Worm (Caenorhabditis elegans) whole organism, late embryonic: ENCODE results near the gene C56E6.2.

Source experiments
- C08G9.2 ChIP-seq: sonication (generic microtip); optimal IDR thresholded peaks from 2 replicates; lab custom pipeline; 2016; ENCODE audit warnings: mild to moderate bottlenecking, missing genetic modification characterization, moderate library complexity, missing compliant biosample characterization
- C38D4.7 ChIP-seq: fragments of 200-800 bp; sonication (Bioruptor generic); optimal IDR thresholded peaks from 2 replicates; lab custom pipeline; 2018; ENCODE audit warnings: mild to moderate bottlenecking, missing genetic modification characterization, moderate library complexity, missing compliant biosample characterization
- F13H6.1 ChIP-seq: sonication (generic microtip); optimal IDR thresholded peaks from 2 replicates; lab custom pipeline; 2016; ENCODE audit warnings: missing genetic modification characterization, missing compliant biosample characterization
- T23F11.4 ChIP-seq: fragments of 200-800 bp; sonication (Bioruptor generic); optimal IDR thresholded peaks from 2 replicates; lab custom pipeline; 2018; ENCODE audit warnings: mild to moderate bottlenecking, missing genetic modification characterization, missing compliant biosample characterization
- ceh-19 ChIP-seq: fragments of 200-800 bp; sonication (Bioruptor generic); optimal IDR thresholded peaks from 2 replicates; lab custom pipeline; 2018; ENCODE audit warnings: mild to moderate bottlenecking, missing genetic modification characterization, missing compliant biosample characterization
- ceh-24 ChIP-seq: sonication (generic microtip); optimal IDR thresholded peaks from 2 replicates; lab custom pipeline; 2016; ENCODE audit warnings: mild to moderate bottlenecking, missing genetic modification characterization, missing compliant biosample characterization
- ceh-30 ChIP-seq: fragments of 150-350 bp; optimal IDR thresholded peaks from 2 replicates; lab custom pipeline; 2014; ENCODE audit warnings: missing biosample characterization, missing genetic modification characterization
- ceh-31 ChIP-seq: sonication (generic microtip); optimal IDR thresholded peaks from 2 replicates; lab custom pipeline; 2016; ENCODE audit warnings: missing genetic modification characterization, missing compliant biosample characterization
- ceh-45 ChIP-seq: fragments of 200-800 bp; sonication (Bioruptor generic); IDR thresholded peaks from 2 replicates; pipeline ENCODE4 v1.3.6; 2022; ENCODE audit warnings: missing genetic modification reagents, missing genetic modification characterization, missing compliant biosample characterization
- ceh-48 ChIP-seq: sonication (generic microtip); optimal IDR thresholded peaks from 2 replicates; lab custom pipeline; 2016; ENCODE audit warnings: missing genetic modification characterization, inconsistent platforms, missing compliant biosample characterization
- ceh-6 ChIP-seq: fragments of 200-800 bp; sonication (Bioruptor generic); optimal IDR thresholded peaks from 2 replicates; lab custom pipeline; 2018; ENCODE audit warnings: mild to moderate bottlenecking, missing genetic modification characterization, missing compliant biosample characterization
- dmd-4 ChIP-seq: sonication (generic microtip); optimal IDR thresholded peaks from 2 replicates; lab custom pipeline; 2016; ENCODE audit warnings: borderline replicate concordance, missing genetic modification characterization, missing compliant biosample characterization
- elt-2 ChIP-seq: sonication (generic microtip); optimal IDR thresholded peaks from 2 replicates; lab custom pipeline; 2016; ENCODE audit warnings: missing genetic modification reagents, missing genetic modification characterization, missing compliant biosample characterization
- ets-4 ChIP-seq: sonication (generic microtip); optimal IDR thresholded peaks from 2 replicates; lab custom pipeline; 2016; ENCODE audit warnings: missing genetic modification characterization, missing compliant biosample characterization
- eyg-1 ChIP-seq: sonication (generic microtip); optimal IDR thresholded peaks from 2 replicates; lab custom pipeline; 2016; ENCODE audit warnings: missing genotype, missing genetic modification characterization, missing compliant biosample characterization
- fax-1 ChIP-seq: sonication (generic microtip); optimal IDR thresholded peaks from 2 replicates; lab custom pipeline; 2016; ENCODE audit warnings: missing genotype, missing genetic modification characterization, missing compliant biosample characterization
- fkh-6 ChIP-seq: sonication (generic microtip); optimal IDR thresholded peaks from 2 replicates; lab custom pipeline; 2016; ENCODE audit warnings: missing genetic modification characterization, missing compliant biosample characterization
- gmeb-2 ChIP-seq: sonication (generic microtip); optimal IDR thresholded peaks from 2 replicates; lab custom pipeline; 2016; ENCODE audit warnings: missing genetic modification characterization, inconsistent platforms, missing compliant biosample characterization
- hlh-13 ChIP-seq: fragments of 200-800 bp; sonication (Bioruptor generic); optimal IDR thresholded peaks from 2 replicates; lab custom pipeline; 2018; ENCODE audit warnings: mild to moderate bottlenecking, missing genetic modification characterization, missing compliant biosample characterization
- hlh-30 ChIP-seq: sonication (generic microtip); optimal IDR thresholded peaks from 2 replicates; lab custom pipeline; 2017; ENCODE audit warnings: antibody characterized with exemption, missing genetic modification characterization, missing compliant biosample characterization; ENCODE audit not compliant: insufficient read depth
- hlh-6 ChIP-seq: sonication (generic microtip); optimal IDR thresholded peaks from 2 replicates; lab custom pipeline; 2016; ENCODE audit warnings: missing genotype, missing genetic modification characterization, missing compliant biosample characterization
- hlh-8 ChIP-seq: sonication (generic microtip); optimal IDR thresholded peaks from 2 replicates; lab custom pipeline; 2016; ENCODE audit warnings: missing genotype, missing genetic modification characterization, missing compliant biosample characterization
- mec-3 ChIP-seq: sonication (generic microtip); optimal IDR thresholded peaks from 2 replicates; lab custom pipeline; 2016; ENCODE audit warnings: borderline replicate concordance, missing genetic modification characterization, missing compliant biosample characterization
- odd-2 ChIP-seq: sonication (generic microtip); optimal IDR thresholded peaks from 2 replicates; lab custom pipeline; 2017; ENCODE audit warnings: antibody characterized with exemption, mild to moderate bottlenecking, missing genetic modification characterization, missing compliant biosample characterization
- pag-3 ChIP-seq: sonication (generic microtip); optimal IDR thresholded peaks from 2 replicates; lab custom pipeline; 2016; ENCODE audit warnings: missing compliant biosample characterization, missing genetic modification characterization, borderline replicate concordance
- pat-9 ChIP-seq: fragments of 200-800 bp; sonication (Bioruptor generic); optimal IDR thresholded peaks from 2 replicates; lab custom pipeline; 2018; ENCODE audit warnings: mild to moderate bottlenecking, missing genetic modification characterization, moderate library complexity, missing compliant biosample characterization
- pha-4 ChIP-seq: fragments of 150-350 bp; optimal IDR thresholded peaks from 2 replicates; lab custom pipeline; 2018; ENCODE audit warnings: missing biosample characterization, missing genetic modification reagents, missing genetic modification characterization
- pros-1 ChIP-seq: fragments of 150-350 bp; optimal IDR thresholded peaks from 2 replicates; lab custom pipeline; 2014; ENCODE audit warnings: missing biosample characterization, missing genetic modification reagents, missing genetic modification characterization
- sdc-2 ChIP-seq: sonication (generic microtip); optimal IDR thresholded peaks from 2 replicates; lab custom pipeline; 2016; ENCODE audit warnings: missing genotype, missing genetic modification characterization, missing compliant biosample characterization
- sox-4 ChIP-seq: sonication (generic microtip); optimal IDR thresholded peaks from 2 replicates; lab custom pipeline; 2017; ENCODE audit warnings: mild to moderate bottlenecking, missing genetic modification characterization, inconsistent platforms, missing compliant biosample characterization
- syd-9 ChIP-seq: sonication (generic microtip); optimal IDR thresholded peaks from 2 replicates; lab custom pipeline; 2016; ENCODE audit warnings: mild to moderate bottlenecking, missing genetic modification characterization, moderate library complexity, missing compliant biosample characterization
- tbx-2 ChIP-seq: sonication (generic microtip); optimal IDR thresholded peaks from 2 replicates; lab custom pipeline; 2016; ENCODE audit warnings: missing genetic modification characterization, missing compliant biosample characterization
- ttx-3 ChIP-seq: sonication (generic microtip); optimal IDR thresholded peaks from 2 replicates; lab custom pipeline; 2016; ENCODE audit warnings: missing genetic modification reagents, missing genetic modification characterization, missing compliant biosample characterization
- unc-3 ChIP-seq, 2 experiments: fragments of 200-800 bp in 1 of 2; sonication (Bioruptor generic) in 1 of 2; sonication (generic microtip) in 1 of 2; conservative IDR thresholded peaks in 1 of 2; optimal IDR thresholded peaks in 1 of 2; 2 replicates each; pipeline versions ENCODE4 v1.3.6 to Lab custom; 2016 to 2022; ENCODE audit warnings: missing compliant biosample characterization in 2 of 2, missing genetic modification characterization in 2 of 2, missing genetic modification reagents in 1 of 2

The C56E6.2 gene

DNA sequence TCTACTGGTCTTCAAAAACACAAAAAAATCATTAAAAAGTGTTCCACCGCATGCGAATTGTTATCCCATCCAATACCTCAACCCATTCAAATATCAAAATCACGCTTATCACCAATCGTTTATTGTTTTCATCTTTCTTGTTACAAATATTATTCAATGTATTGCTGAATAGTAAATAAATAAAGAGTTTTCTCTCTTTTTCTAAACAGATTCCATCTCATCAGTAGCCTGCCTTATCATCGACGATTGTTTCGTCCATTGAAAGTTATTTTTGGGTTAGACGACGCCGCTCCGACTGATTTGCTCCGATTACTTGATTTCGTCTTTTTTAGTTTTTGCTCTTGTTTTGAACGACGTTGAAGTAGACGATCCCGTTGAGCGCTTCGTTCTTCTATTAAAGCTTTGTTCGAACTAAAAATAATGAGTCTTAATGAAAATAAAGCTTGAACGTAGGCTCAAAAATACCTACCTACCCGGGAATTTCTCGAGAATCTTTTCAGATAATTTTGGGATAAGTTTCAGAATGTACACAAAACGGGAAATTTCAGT, 1.5 kb downstream of the C56E6.2 start:
- TF ChIP-seq fkh-6 (tag; lab: Kevin White, UChicago): no peak
- TF ChIP-seq dmd-4 (tag; lab: Kevin White, UChicago): no peak
- no peak for TF ChIP-seq gmeb-2
- TF ChIP-seq, all 69 proteins: peak for 0

- TF ChIP-seq elt-2 (tag; lab: Kevin White, UChicago): no peak
- no peak for TF ChIP-seq syd-9
- TF ChIP-seq C38D4.7 (GFP tag; lab: Kevin White, UChicago): no peak
- TF ChIP-seq eyg-1 (tag; lab: Kevin White, UChicago): no peak
- no peak for TF ChIP-seq ceh-19 (GFP tag; lab: Kevin White, UChicago)
- TF ChIP-seq dmd-4 (tag; lab: Kevin White, UChicago): no peak
- no peak for TF ChIP-seq pros-1 (tag; lab: Kevin White, UChicago)
Measured at ce11 chrII:6528629-6529028, 3.9 kb downstream of the C56E6.2 start, which contains the start of gene C56E6.4. C56E6.4 (minus strand) TSS chrII:6528729.

- TF ChIP-seq hlh-8 (tag; lab: Kevin White, UChicago) (no peak), ceh-19 (GFP tag; lab: Kevin White, UChicago) (no peak), C38D4.7 (GFP tag; lab: Kevin White, UChicago) (no peak), F13H6.1 (tag; lab: Kevin White, UChicago) (no peak), odd-2 (tag; lab: Kevin White, UChicago) (no peak), ceh-48 (no peak), tbx-2 (tag; lab: Kevin White, UChicago) (no peak), unc-3 (GFP tag; conservative IDR thresholded peaks at IDR 0.05; lab: Robert Waterston, UW) (no peak), unc-3 (tag; optimal IDR thresholded peaks at IDR 0.05; lab: Kevin White, UChicago) (no peak), pag-3 (tag; lab: Kevin White, UChicago) (no peak), pha-4 (tag; lab: Kevin White, UChicago) (no peak), sdc-2 (tag; lab: Kevin White, UChicago) (no peak), mec-3 (no peak), hlh-30 (tag; lab: Kevin White, UChicago) (no peak), hlh-6 (tag; lab: Kevin White, UChicago) (no peak), elt-2 (tag; lab: Kevin White, UChicago) (no peak), ets-4 (tag; lab: Kevin White, UChicago) (no peak), ceh-45 (GFP tag; lab: Robert Waterston, UW) (no peak), ceh-6 (GFP tag; lab: Kevin White, UChicago) (no peak), fkh-6 (tag; lab: Kevin White, UChicago) (no peak)
Measured at ce11 chrII:6531527-6531926, 6.8 kb downstream of the C56E6.2 start, which contains the start of gene abch-1. abch-1 (minus strand) TSS chrII:6531627.

DNA sequence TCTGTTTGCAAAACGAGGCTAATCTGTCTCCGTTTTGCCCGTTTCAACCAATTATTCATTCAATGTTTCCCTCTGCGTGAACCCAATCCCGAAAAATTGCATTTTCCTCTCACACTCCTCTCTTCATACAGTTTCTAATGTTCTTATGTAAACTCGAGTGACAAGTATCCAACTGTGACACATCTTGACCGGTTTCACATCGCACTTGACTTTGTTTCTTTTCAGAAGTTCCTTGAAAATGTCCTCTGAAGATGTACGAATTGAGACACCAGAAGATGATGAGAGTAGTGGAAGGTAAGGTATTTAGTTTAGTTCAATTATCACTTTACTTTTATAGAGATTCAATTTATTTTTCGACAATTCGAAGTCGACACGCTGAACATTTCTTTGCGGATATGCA, 7.2 kb downstream of the C56E6.2 start, which contains the start of gene abcx-1:
Gene abcx-1 (plus strand): TSS at position 224 of the 400 bp plus-strand sequence.
- TF ChIP-seq eyg-1 (tag; lab: Kevin White, UChicago) (no peak), T23F11.4 (no peak), fax-1 (tag; lab: Kevin White, UChicago) (no peak), ceh-24 (tag; lab: Kevin White, UChicago) (no peak), elt-2 (tag; lab: Kevin White, UChicago) (no peak), pat-9 (tag; lab: Kevin White, UChicago) (no peak), ceh-31 (no peak), sox-4 (no peak), hlh-13 (GFP tag; lab: Kevin White, UChicago) (no peak), ceh-30 (no peak), C08G9.2 (tag; lab: Kevin White, UChicago) (no peak), ttx-3 (no peak)
